Fruit fly (Drosophila melanogaster) whole organism: ENCODE data around the gene CG4751.

ENCODE experiments used
- CG8478 ChIP-seq: fragments of >200 bp; optimal IDR thresholded peaks from 2 replicates; lab custom pipeline; 2018; ENCODE audit warnings: inconsistent platforms
- Dll ChIP-seq: fragments of >200 bp; optimal IDR thresholded peaks from 2 replicates; lab custom pipeline; 2017
- EcR ChIP-seq, 2 experiments: fragments of >200 bp; optimal IDR thresholded peaks; 2 replicates each; lab custom pipeline; 2017; ENCODE audit warnings: missing biosample characterization in 2 of 2, missing genetic modification characterization in 2 of 2, missing genetic modification reagents in 2 of 2
- pan ChIP-seq: fragments of >200 bp; optimal IDR thresholded peaks from 2 replicates; lab custom pipeline; 2017
- psq ChIP-seq: fragments of >200 bp; optimal IDR thresholded peaks from 2 replicates; lab custom pipeline; 2017
- usp ChIP-seq: fragments of >200 bp; optimal IDR thresholded peaks from 2 replicates; lab custom pipeline; 2017; ENCODE audit warnings: missing biosample characterization, missing genetic modification characterization, mixed read lengths

- TF ChIP-seq EcR (GFP tag; optimal IDR thresholded peaks at IDR 0.05; lab: Kevin White, UChicago) = no peak
- TF ChIP-seq pan (lab: Kevin White, UChicago) = no peak
- no peak for TF ChIP-seq CG8478
- no peak for TF ChIP-seq usp
- no peak for TF ChIP-seq Dll (lab: Kevin White, UChicago)
- TF ChIP-seq psq (lab: Kevin White, UChicago) = no peak
Observed at dm6 chr2L:11086357-11086924, 44.1 kb upstream of the CG4751 start, which contains the start of gene CG16854.
